Worm (Caenorhabditis elegans) whole organism, mixed stage, embryonic: ENCODE data around the gene cdk-12.

Experiments
- blmp-1 ChIP-seq: fragments of 150-350 bp; optimal IDR thresholded peaks from 2 replicates; lab custom pipeline; 2014; ENCODE audit warnings: missing biosample characterization, missing genetic modification characterization
- drap-1 ChIP-seq: fragments of 200-800 bp; sonication (Bioruptor generic); optimal IDR thresholded peaks from 3 replicates; lab custom pipeline; 2018; ENCODE audit warnings: mild to moderate bottlenecking, missing genetic modification characterization, missing compliant biosample characterization
- elt-1 ChIP-seq: sonication (generic microtip); optimal IDR thresholded peaks from 2 replicates; lab custom pipeline; 2017; ENCODE audit warnings: missing genetic modification characterization, mild to moderate bottlenecking, missing compliant biosample characterization, antibody characterized with exemption, moderate library complexity, borderline replicate concordance; ENCODE audit not compliant: insufficient read depth
- elt-3 ChIP-seq: fragments of 150-350 bp; optimal IDR thresholded peaks from 2 replicates; lab custom pipeline; 2014; ENCODE audit warnings: missing biosample characterization, missing genetic modification characterization
- ham-2 ChIP-seq: fragments of 200-800 bp; sonication (Bioruptor generic); optimal IDR thresholded peaks from 2 replicates; lab custom pipeline; 2018; ENCODE audit warnings: mild to moderate bottlenecking, missing genetic modification characterization, missing compliant biosample characterization
- lin-32 ChIP-seq: fragments of 200-800 bp; sonication (Bioruptor generic); optimal IDR thresholded peaks from 2 replicates; lab custom pipeline; 2018; ENCODE audit warnings: mild to moderate bottlenecking, missing genetic modification characterization, missing compliant biosample characterization
- mab-5 ChIP-seq: fragments of 150-350 bp; optimal IDR thresholded peaks from 2 replicates; lab custom pipeline; 2014; ENCODE audit warnings: missing biosample characterization, missing genetic modification characterization
- mep-1 ChIP-seq: fragments of 150-350 bp; optimal IDR thresholded peaks from 2 replicates; lab custom pipeline; 2017; ENCODE audit warnings: missing biosample characterization, missing genetic modification reagents, missing genetic modification characterization, inconsistent platforms
- mls-2 ChIP-seq: sonication (generic microtip); optimal IDR thresholded peaks from 2 replicates; lab custom pipeline; 2016; ENCODE audit warnings: mild to moderate bottlenecking, missing genetic modification characterization, moderate library complexity, missing compliant biosample characterization
- nhr-2 ChIP-seq: fragments of 150-350 bp; optimal IDR thresholded peaks from 2 replicates; lab custom pipeline; 2014; ENCODE audit warnings: missing biosample characterization, missing genetic modification characterization
- nhr-76 ChIP-seq: sonication (generic microtip); optimal IDR thresholded peaks from 2 replicates; lab custom pipeline; 2017; ENCODE audit warnings: missing biosample characterization, missing genetic modification characterization
- pha-4 ChIP-seq: fragments of 150-350 bp; optimal IDR thresholded peaks from 2 replicates; lab custom pipeline; 2018; ENCODE audit warnings: missing biosample characterization, missing genetic modification reagents, missing genetic modification characterization
- unc-62 ChIP-seq: fragments of 150-350 bp; optimal IDR thresholded peaks from 2 replicates; lab custom pipeline; 2014; ENCODE audit warnings: missing biosample characterization, missing genetic modification reagents, missing genetic modification characterization
- ztf-11 ChIP-seq: fragments of 150-350 bp; optimal IDR thresholded peaks from 2 replicates; lab custom pipeline; 2014; ENCODE audit warnings: missing biosample characterization, missing genetic modification characterization

- TF ChIP-seq unc-62 (GFP tag; lab: Kevin White, UChicago) (no peak), nhr-76 (tag; lab: Kevin White, UChicago) (no peak), mab-5 (tag; lab: Kevin White, UChicago) (no peak), pha-4 (tag; lab: Kevin White, UChicago) (no peak), mep-1 (tag; lab: Kevin White, UChicago) (no peak), elt-1 (tag; lab: Kevin White, UChicago) (no peak), elt-3 (tag; lab: Kevin White, UChicago) (no peak), lin-32 (GFP tag; lab: Kevin White, UChicago) (no peak), mls-2 (tag; lab: Kevin White, UChicago) (no peak), blmp-1 (no peak), ham-2 (GFP tag; lab: Kevin White, UChicago) (no peak), nhr-2 (no peak), ztf-11 (tag; lab: Kevin White, UChicago) (no peak), drap-1 (no peak)
These were observed 32.2 kb downstream of the cdk-12 start, which contains the start of gene ckb-1 for ce11 chrIII:4364974-4365373.
